Worm (Caenorhabditis elegans) whole organism, late embryonic: ENCODE data around the gene Y116F11B.7.
A peak's percentile ranks its signal among the peaks of the same experiment; 100 is the strongest.

ENCODE experiments used
- ama-1 ChIP-seq: fragments of 150-350 bp; optimal IDR thresholded peaks from 2 replicates; lab custom pipeline; 2014
- ceh-14 ChIP-seq: sonication (generic microtip); optimal IDR thresholded peaks from 2 replicates; lab custom pipeline; 2016; ENCODE audit warnings: missing genotype, missing genetic modification characterization, missing compliant biosample characterization
- ceh-22 ChIP-seq: sonication (generic microtip); optimal IDR thresholded peaks from 2 replicates; lab custom pipeline; 2017; ENCODE audit warnings: missing biosample characterization, missing genetic modification characterization
- ceh-31 ChIP-seq: sonication (generic microtip); optimal IDR thresholded peaks from 2 replicates; lab custom pipeline; 2016; ENCODE audit warnings: missing genetic modification characterization, missing compliant biosample characterization
- ceh-34 ChIP-seq: sonication (generic microtip); optimal IDR thresholded peaks from 2 replicates; lab custom pipeline; 2016; ENCODE audit warnings: mild to moderate bottlenecking, missing genetic modification characterization, missing compliant biosample characterization
- ceh-45 ChIP-seq: fragments of 200-800 bp; sonication (Bioruptor generic); IDR thresholded peaks from 2 replicates; pipeline ENCODE4 v1.3.6; 2022; ENCODE audit warnings: missing genetic modification reagents, missing genetic modification characterization, missing compliant biosample characterization
- ceh-48 ChIP-seq: sonication (generic microtip); optimal IDR thresholded peaks from 2 replicates; lab custom pipeline; 2016; ENCODE audit warnings: missing genetic modification characterization, inconsistent platforms, missing compliant biosample characterization
- ceh-9 ChIP-seq: sonication (generic microtip); optimal IDR thresholded peaks from 2 replicates; lab custom pipeline; 2016; ENCODE audit warnings: mild to moderate bottlenecking, missing genetic modification characterization, inconsistent platforms, missing compliant biosample characterization
- dmd-4 ChIP-seq: sonication (generic microtip); optimal IDR thresholded peaks from 2 replicates; lab custom pipeline; 2016; ENCODE audit warnings: borderline replicate concordance, missing genetic modification characterization, missing compliant biosample characterization
- dve-1 ChIP-seq: sonication (generic microtip); optimal IDR thresholded peaks from 2 replicates; lab custom pipeline; 2017; ENCODE audit warnings: antibody characterized with exemption, mild to moderate bottlenecking, missing genetic modification characterization, missing compliant biosample characterization
- elt-2 ChIP-seq: sonication (generic microtip); optimal IDR thresholded peaks from 2 replicates; lab custom pipeline; 2016; ENCODE audit warnings: missing genetic modification reagents, missing genetic modification characterization, missing compliant biosample characterization
- ets-4 ChIP-seq: sonication (generic microtip); optimal IDR thresholded peaks from 2 replicates; lab custom pipeline; 2016; ENCODE audit warnings: missing genetic modification characterization, missing compliant biosample characterization
- eyg-1 ChIP-seq: sonication (generic microtip); optimal IDR thresholded peaks from 2 replicates; lab custom pipeline; 2016; ENCODE audit warnings: missing genotype, missing genetic modification characterization, missing compliant biosample characterization
- fax-1 ChIP-seq: sonication (generic microtip); optimal IDR thresholded peaks from 2 replicates; lab custom pipeline; 2016; ENCODE audit warnings: missing genotype, missing genetic modification characterization, missing compliant biosample characterization
- gmeb-2 ChIP-seq: sonication (generic microtip); optimal IDR thresholded peaks from 2 replicates; lab custom pipeline; 2016; ENCODE audit warnings: missing genetic modification characterization, inconsistent platforms, missing compliant biosample characterization
- hlh-13 ChIP-seq: fragments of 200-800 bp; sonication (Bioruptor generic); optimal IDR thresholded peaks from 2 replicates; lab custom pipeline; 2018; ENCODE audit warnings: mild to moderate bottlenecking, missing genetic modification characterization, missing compliant biosample characterization
- hlh-15 ChIP-seq: sonication (generic microtip); optimal IDR thresholded peaks from 2 replicates; lab custom pipeline; 2016; ENCODE audit warnings: missing genetic modification characterization, missing compliant biosample characterization
- hlh-30 ChIP-seq: sonication (generic microtip); optimal IDR thresholded peaks from 2 replicates; lab custom pipeline; 2017; ENCODE audit warnings: antibody characterized with exemption, missing genetic modification characterization, missing compliant biosample characterization; ENCODE audit not compliant: insufficient read depth
- hlh-6 ChIP-seq: sonication (generic microtip); optimal IDR thresholded peaks from 2 replicates; lab custom pipeline; 2016; ENCODE audit warnings: missing genotype, missing genetic modification characterization, missing compliant biosample characterization
- hlh-8 ChIP-seq: sonication (generic microtip); optimal IDR thresholded peaks from 2 replicates; lab custom pipeline; 2016; ENCODE audit warnings: missing genotype, missing genetic modification characterization, missing compliant biosample characterization
- lim-6 ChIP-seq: sonication (generic microtip); optimal IDR thresholded peaks from 2 replicates; lab custom pipeline; 2016; ENCODE audit warnings: missing genetic modification characterization, missing compliant biosample characterization
- lin-11 ChIP-seq: fragments of 200-800 bp; sonication (Bioruptor generic); optimal IDR thresholded peaks from 2 replicates; lab custom pipeline; 2018; ENCODE audit warnings: mild to moderate bottlenecking, missing genetic modification characterization, missing compliant biosample characterization
- madf-2 ChIP-seq: sonication (generic microtip); optimal IDR thresholded peaks from 2 replicates; lab custom pipeline; 2017; ENCODE audit warnings: missing genetic modification characterization, missing compliant biosample characterization
- nfya-1 ChIP-seq: sonication (generic microtip); optimal IDR thresholded peaks from 2 replicates; lab custom pipeline; 2017; ENCODE audit warnings: missing genetic modification characterization, mild to moderate bottlenecking, missing compliant biosample characterization, antibody characterized with exemption, moderate library complexity
- nhr-11 ChIP-seq: fragments of 150-350 bp; optimal IDR thresholded peaks from 2 replicates; lab custom pipeline; 2014; ENCODE audit warnings: missing biosample characterization, missing genetic modification characterization
- pag-3 ChIP-seq: sonication (generic microtip); optimal IDR thresholded peaks from 2 replicates; lab custom pipeline; 2016; ENCODE audit warnings: missing compliant biosample characterization, missing genetic modification characterization, borderline replicate concordance
- pat-9 ChIP-seq: fragments of 200-800 bp; sonication (Bioruptor generic); optimal IDR thresholded peaks from 2 replicates; lab custom pipeline; 2018; ENCODE audit warnings: mild to moderate bottlenecking, missing genetic modification characterization, moderate library complexity, missing compliant biosample characterization
- pha-4 ChIP-seq: fragments of 150-350 bp; optimal IDR thresholded peaks from 2 replicates; lab custom pipeline; 2018; ENCODE audit warnings: missing biosample characterization, missing genetic modification reagents, missing genetic modification characterization
- pqm-1 ChIP-seq: sonication (generic microtip); optimal IDR thresholded peaks from 2 replicates; lab custom pipeline; 2016; ENCODE audit warnings: missing genetic modification characterization, missing compliant biosample characterization
- syd-9 ChIP-seq: sonication (generic microtip); optimal IDR thresholded peaks from 2 replicates; lab custom pipeline; 2016; ENCODE audit warnings: mild to moderate bottlenecking, missing genetic modification characterization, moderate library complexity, missing compliant biosample characterization
- tbx-2 ChIP-seq: sonication (generic microtip); optimal IDR thresholded peaks from 2 replicates; lab custom pipeline; 2016; ENCODE audit warnings: missing genetic modification characterization, missing compliant biosample characterization
- ttx-3 ChIP-seq: sonication (generic microtip); optimal IDR thresholded peaks from 2 replicates; lab custom pipeline; 2016; ENCODE audit warnings: missing genetic modification reagents, missing genetic modification characterization, missing compliant biosample characterization
- unc-42 ChIP-seq: sonication (generic microtip); optimal IDR thresholded peaks from 2 replicates; lab custom pipeline; 2016; ENCODE audit warnings: missing genotype, missing genetic modification characterization, missing compliant biosample characterization

Y116F11B.7 gene

ce11 chrV:19820178-19820577, 27.9 kb upstream of the Y116F11B.7 start:
- TF ChIP-seq dve-1 (tag; lab: Kevin White, UChicago): peak; percentile 91
- no peak for TF ChIP-seq eyg-1 (tag; lab: Kevin White, UChicago)
- TF ChIP-seq hlh-30: no peak
- TF ChIP-seq ceh-14 (tag; lab: Kevin White, UChicago): no peak

DNA sequence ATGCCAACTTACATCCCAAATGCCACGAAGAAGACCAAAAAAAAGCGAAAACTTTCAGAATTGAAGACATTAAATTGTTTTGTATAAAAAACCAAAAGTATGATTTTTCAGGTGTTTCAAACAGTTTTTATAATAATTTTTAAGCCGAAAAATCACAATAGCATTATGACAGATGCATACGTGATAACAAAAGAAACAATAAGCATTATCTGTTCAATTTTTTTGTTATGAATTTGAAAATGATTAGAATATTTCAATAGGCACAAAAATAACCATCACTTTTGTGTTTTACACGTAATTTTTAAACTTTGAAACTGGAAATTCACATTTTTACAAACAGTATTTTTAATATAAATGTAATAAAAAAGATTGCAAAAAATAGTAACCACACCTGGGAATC, 26.0 kb upstream of the Y116F11B.7 start, which contains the start of gene Y116F11B.17:
TSS of gene Y116F11B.17 (minus strand) at position 101 of the 400 bp plus-strand sequence.
- TF ChIP-seq gmeb-2 (tag; lab: Kevin White, UChicago) (no peak), hlh-6 (no peak), fax-1 (no peak), ceh-14 (tag; lab: Kevin White, UChicago) (no peak), pqm-1 (tag; lab: Kevin White, UChicago) (no peak), ceh-9 (no peak), syd-9 (tag; lab: Kevin White, UChicago) (no peak)

ce11 chrV:19827481-19827880, 20.6 kb upstream of the Y116F11B.7 start:
- TF ChIP-seq dve-1 (tag; lab: Kevin White, UChicago): peak; percentile 57
- TF ChIP-seq unc-42 (tag; lab: Kevin White, UChicago): no peak
- TF ChIP-seq eyg-1 (tag; lab: Kevin White, UChicago): no peak
- no peak for TF ChIP-seq pha-4 (tag; lab: Kevin White, UChicago)
- TF ChIP-seq hlh-13 (GFP tag; lab: Kevin White, UChicago): no peak

ce11 chrV:19829225-19829624, 18.9 kb upstream of the Y116F11B.7 start:
- TF ChIP-seq hlh-15 (tag; lab: Kevin White, UChicago) (no peak), pag-3 (peak; percentile 42), pat-9 (tag; lab: Kevin White, UChicago) (no peak), hlh-8 (no peak), ceh-45 (GFP tag; lab: Robert Waterston, UW) (no peak), dve-1 (tag; lab: Kevin White, UChicago) (peak; percentile 71), ceh-14 (tag; lab: Kevin White, UChicago) (no peak)

DNA sequence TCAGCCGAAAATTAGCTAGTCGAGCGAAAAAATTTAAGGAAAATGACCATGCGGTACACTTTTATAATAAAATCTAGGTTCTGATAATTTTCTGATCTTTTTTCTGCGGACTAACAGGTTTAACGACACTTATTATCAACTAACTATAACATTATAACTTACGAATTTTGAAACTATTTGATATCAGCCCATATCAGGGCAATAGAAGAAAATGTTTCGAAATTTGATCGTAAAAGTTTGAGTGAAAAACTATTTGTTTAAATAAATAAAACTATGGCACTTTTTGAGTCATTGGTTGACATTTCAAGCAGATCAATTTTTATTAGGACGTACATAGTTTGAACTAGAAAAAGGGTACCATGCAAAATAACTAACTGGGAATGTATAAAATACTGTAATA, 17.3 kb upstream of the Y116F11B.7 start, which contains the start of gene pcp-4:
TSS of gene pcp-4 (minus strand) at position 197 of the 400 bp plus-strand sequence.
- TF ChIP-seq ets-4 (tag; lab: Kevin White, UChicago) (no peak), tbx-2 (tag; lab: Kevin White, UChicago) (no peak), madf-2 (tag; lab: Kevin White, UChicago) (no peak), ceh-22 (tag; lab: Kevin White, UChicago) (no peak), lin-11 (tag; lab: Kevin White, UChicago) (no peak), lim-6 (tag; lab: Kevin White, UChicago) (no peak), ceh-34 (tag; lab: Kevin White, UChicago) (no peak), ceh-48 (tag; lab: Kevin White, UChicago) (no peak), nfya-1 (tag; lab: Kevin White, UChicago) (no peak), gmeb-2 (tag; lab: Kevin White, UChicago) (no peak), dmd-4 (tag; lab: Kevin White, UChicago) (no peak), ttx-3 (tag; lab: Kevin White, UChicago) (no peak), ceh-14 (tag; lab: Kevin White, UChicago) (no peak), elt-2 (tag; lab: Kevin White, UChicago) (no peak)

DNA sequence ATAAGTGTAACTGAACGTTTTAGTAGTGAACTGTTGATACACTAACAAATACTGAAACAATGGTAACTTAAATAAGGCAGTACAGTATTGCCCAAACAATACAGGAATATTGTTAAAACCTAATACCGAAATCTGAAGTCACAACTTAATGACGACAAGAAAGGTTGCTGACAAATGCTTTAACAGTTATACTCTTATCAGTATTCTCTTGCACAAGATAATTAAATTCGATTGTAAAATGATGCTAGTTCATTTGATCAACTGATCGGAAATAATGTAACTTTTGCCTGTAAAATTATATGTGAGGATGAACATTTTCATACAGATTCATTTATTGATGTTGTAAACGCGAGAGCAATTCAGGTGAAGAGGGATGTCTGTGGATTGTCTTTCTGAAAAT, 16.5 kb upstream of the Y116F11B.7 start:
- TF ChIP-seq pat-9 (tag; lab: Kevin White, UChicago) (no peak), dmd-4 (tag; lab: Kevin White, UChicago) (no peak), nhr-11 (tag; lab: Kevin White, UChicago) (no peak), ceh-31 (no peak), gmeb-2 (tag; lab: Kevin White, UChicago) (no peak), fax-1 (no peak), ceh-9 (no peak), nfya-1 (tag; lab: Kevin White, UChicago) (no peak), ama-1 (lab: Kevin White, UChicago) (no peak), unc-42 (tag; lab: Kevin White, UChicago) (no peak)
